Worm (Caenorhabditis elegans) whole organism, L4 larva: Measurements from ENCODE around the gene T05A8.11.
A peak's percentile ranks its signal among the peaks of the same experiment; 100 is the strongest.

Experiments used
- F44E2.7 ChIP-seq: fragments of 200-800 bp; sonication (Bioruptor generic); IDR thresholded peaks from 2 replicates; pipeline ENCODE4 v2.1.2; 2022; ENCODE audit warnings: missing genetic modification characterization, missing compliant biosample characterization
- Y105C5A.15 ChIP-seq: fragments of 200-800 bp; sonication (Bioruptor generic); IDR thresholded peaks from 2 replicates; pipeline ENCODE4 v1.3.6; 2022; ENCODE audit warnings: missing genetic modification characterization, missing compliant biosample characterization
- aha-1 ChIP-seq: fragments of 150-350 bp; peaks from one replicate; lab custom pipeline; 2014; ENCODE audit warnings: missing biosample characterization, missing genetic modification characterization
- arid-1 ChIP-seq: fragments of 200-800 bp; sonication (Bioruptor generic); conservative IDR thresholded peaks from 2 replicates; pipeline ENCODE4 v1.3.6; 2022; ENCODE audit warnings: missing genetic modification reagents, missing genetic modification characterization, missing compliant biosample characterization
- ceh-62 ChIP-seq: sonication (generic microtip); optimal IDR thresholded peaks from 2 replicates; lab custom pipeline; 2017; ENCODE audit warnings: missing biosample characterization, missing genetic modification characterization
- ceh-82 ChIP-seq: sonication (generic microtip); optimal IDR thresholded peaks from 2 replicates; lab custom pipeline; 2017; ENCODE audit warnings: missing biosample characterization, missing genetic modification characterization
- daf-12 ChIP-seq: fragments of 150-350 bp; optimal IDR thresholded peaks from 2 replicates; lab custom pipeline; 2014; ENCODE audit warnings: missing biosample characterization, missing genetic modification reagents, missing genetic modification characterization
- daf-16 ChIP-seq, 3 experiments: sonication (generic microtip); optimal IDR thresholded peaks; 2 replicates each; lab custom pipeline; 2016 to 2017; ENCODE audit warnings: missing genetic modification characterization in 3 of 3, missing genetic modification reagents in 3 of 3, mild to moderate bottlenecking in 2 of 3, missing compliant biosample characterization in 2 of 3, missing biosample characterization in 1 of 3, moderate library complexity in 1 of 3
- dmd-6 ChIP-seq: fragments of 200-800 bp; sonication (Bioruptor generic); IDR thresholded peaks from 2 replicates; pipeline ENCODE4 v1.3.6; 2022; ENCODE audit warnings: missing genetic modification reagents, missing genetic modification characterization, missing compliant biosample characterization
- dmd-8 ChIP-seq: fragments of 200-800 bp; sonication (Bioruptor generic); IDR thresholded peaks from 2 replicates; pipeline ENCODE4 v1.3.6; 2022; ENCODE audit warnings: missing genetic modification characterization, missing compliant biosample characterization
- dmd-9 ChIP-seq: fragments of 200-800 bp; sonication (Bioruptor generic); IDR thresholded peaks from 2 replicates; pipeline ENCODE4 v1.3.6; 2022; ENCODE audit warnings: missing genetic modification reagents, missing genetic modification characterization, missing compliant biosample characterization
- dve-1 ChIP-seq: sonication (generic microtip); optimal IDR thresholded peaks from 2 replicates; lab custom pipeline; 2017; ENCODE audit warnings: antibody characterized with exemption, mild to moderate bottlenecking, missing genetic modification characterization, missing compliant biosample characterization; ENCODE audit not compliant: insufficient read depth
- egl-43 ChIP-seq: fragments of 200-800 bp; sonication (Bioruptor generic); IDR thresholded peaks from 2 replicates; pipeline ENCODE4 v1.3.6; 2022; ENCODE audit warnings: missing genetic modification reagents, missing genetic modification characterization, missing compliant biosample characterization
- fkh-10 ChIP-seq: fragments of 150-350 bp; optimal IDR thresholded peaks from 2 replicates; lab custom pipeline; 2014; ENCODE audit warnings: missing biosample characterization, missing genetic modification reagents, missing genetic modification characterization
- hif-1 ChIP-seq, 2 experiments: sonication (generic microtip); optimal IDR thresholded peaks; 2 replicates each; lab custom pipeline; 2016 to 2017; ENCODE audit warnings: missing compliant biosample characterization in 2 of 2, missing genetic modification characterization in 2 of 2, missing genetic modification reagents in 2 of 2, missing genotype in 2 of 2, mild to moderate bottlenecking in 1 of 2
- mdl-1 ChIP-seq, 2 experiments: fragments of 150-350 bp in 1 of 2; sonication (generic microtip) in 1 of 2; optimal IDR thresholded peaks; 2 replicates each; lab custom pipeline; 2014 to 2017; ENCODE audit warnings: missing biosample characterization in 2 of 2, missing genetic modification characterization in 2 of 2
- mxl-2 ChIP-seq: fragments of 200-800 bp; sonication (Bioruptor generic); conservative IDR thresholded peaks from 2 replicates; pipeline ENCODE4 v1.3.6; 2022; ENCODE audit warnings: missing genetic modification reagents, missing genetic modification characterization, missing compliant biosample characterization
- nhr-102 ChIP-seq: sonication (generic microtip); optimal IDR thresholded peaks from 2 replicates; lab custom pipeline; 2016; ENCODE audit warnings: mild to moderate bottlenecking, missing genetic modification characterization, moderate library complexity, missing compliant biosample characterization
- nhr-237 ChIP-seq: sonication (generic microtip); optimal IDR thresholded peaks from 2 replicates; lab custom pipeline; 2017; ENCODE audit warnings: missing biosample characterization, missing genetic modification characterization
- nhr-28 ChIP-seq: fragments of 150-350 bp; optimal IDR thresholded peaks from 2 replicates; lab custom pipeline; 2014; ENCODE audit warnings: missing biosample characterization, missing genetic modification characterization
- nhr-48 ChIP-seq: sonication (generic microtip); optimal IDR thresholded peaks from 2 replicates; lab custom pipeline; 2016; ENCODE audit warnings: mild to moderate bottlenecking, missing genetic modification characterization, missing compliant biosample characterization
- rbr-2 ChIP-seq: sonication (generic microtip); optimal IDR thresholded peaks from 2 replicates; lab custom pipeline; 2016; ENCODE audit warnings: missing genotype, missing genetic modification characterization, missing compliant biosample characterization
- set-16 ChIP-seq: fragments of 200-800 bp; sonication (Bioruptor generic); IDR thresholded peaks from 2 replicates; pipeline ENCODE4 v1.3.6; 2022; ENCODE audit warnings: missing genetic modification reagents, missing genetic modification characterization, missing compliant biosample characterization
- snpc-1.2 ChIP-seq: fragments of 200-800 bp; sonication (Bioruptor generic); IDR thresholded peaks from 2 replicates; pipeline ENCODE4 v1.3.6; 2022; ENCODE audit warnings: missing genetic modification reagents, missing genetic modification characterization, missing compliant biosample characterization
- tra-1 ChIP-seq: fragments of 200-800 bp; sonication (Bioruptor generic); IDR thresholded peaks from 2 replicates; pipeline ENCODE4 v1.3.6; 2022; ENCODE audit warnings: missing genetic modification reagents, missing genetic modification characterization, missing compliant biosample characterization
- unc-62 ChIP-seq, 3 experiments: fragments of 150-350 bp in 1 of 3; sonication (generic microtip); optimal IDR thresholded peaks in 2 of 3; peaks in 1 of 3; 1 replicate in 1 of 3; 2 replicates in 2 of 3; lab custom pipeline; 2014 to 2017; ENCODE audit warnings: missing biosample characterization in 3 of 3, missing genetic modification characterization in 3 of 3, missing genetic modification reagents in 3 of 3, missing genotype in 1 of 3
- zip-2 ChIP-seq: fragments of 150-350 bp; optimal IDR thresholded peaks from 2 replicates; lab custom pipeline; 2014; ENCODE audit warnings: missing biosample characterization, missing genetic modification characterization
- ztf-7 ChIP-seq: fragments of 150-350 bp; optimal IDR thresholded peaks from 2 replicates; lab custom pipeline; 2014; ENCODE audit warnings: missing biosample characterization, missing genetic modification characterization

The T05A8.11 gene

ce11 chrII:2726774-2727173 lies 1.3 kb upstream of the T05A8.11 start:
- TF ChIP-seq tra-1 (0 out of 2 replicates have a peak, but pooled peaks have one; percentile 37), zip-2 (tag; lab: Kevin White, UChicago) (no peak)

DNA sequence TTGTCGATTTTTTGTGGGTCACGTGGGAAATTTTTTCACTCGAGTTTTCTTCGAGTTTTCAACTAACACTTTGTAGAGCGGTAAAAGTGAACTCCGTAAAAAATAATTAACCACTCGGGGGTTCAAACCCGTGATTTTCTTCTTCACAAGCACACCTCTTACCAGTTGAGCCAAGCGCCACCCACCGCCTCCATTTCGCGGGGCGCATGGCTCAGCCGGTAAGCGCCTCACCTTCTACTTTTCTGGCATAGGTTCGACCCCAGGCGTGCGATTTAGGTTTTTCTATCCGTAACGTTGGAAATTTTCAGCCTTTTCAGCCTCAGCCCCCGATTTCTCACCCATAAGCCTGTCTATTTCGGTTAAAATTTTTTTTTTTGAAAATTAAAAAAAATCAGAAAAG lies 3.5 kb downstream of the T05A8.11 start:
- TF ChIP-seq F44E2.7 = no peak
- no peak for TF ChIP-seq fkh-10 (GFP tag; lab: Kevin White, UChicago)
- TF ChIP-seq mxl-2 (GFP tag; lab: Robert Waterston, UW) = no peak
- TF ChIP-seq Y105C5A.15 (GFP tag; lab: Robert Waterston, UW) = no peak
- TF ChIP-seq nhr-48 = no peak
- TF ChIP-seq daf-16 (GFP tag; optimal IDR thresholded peaks at IDR 0.05; lab: Kevin White, UChicago) = no peak
- TF ChIP-seq daf-16 (tag; optimal IDR thresholded peaks at IDR 0.05; lab: Kevin White, UChicago) = no peak
- TF ChIP-seq ztf-7 (tag; lab: Kevin White, UChicago) = no peak
- no peak for TF ChIP-seq hif-1 (tag; optimal IDR thresholded peaks at IDR 0.05; lab: Kevin White, UChicago)
- no peak for TF ChIP-seq egl-43 (GFP tag; lab: Robert Waterston, UW)
- no peak for TF ChIP-seq daf-12 (tag; lab: Kevin White, UChicago)
- TF ChIP-seq nhr-28 = no peak

DNA sequence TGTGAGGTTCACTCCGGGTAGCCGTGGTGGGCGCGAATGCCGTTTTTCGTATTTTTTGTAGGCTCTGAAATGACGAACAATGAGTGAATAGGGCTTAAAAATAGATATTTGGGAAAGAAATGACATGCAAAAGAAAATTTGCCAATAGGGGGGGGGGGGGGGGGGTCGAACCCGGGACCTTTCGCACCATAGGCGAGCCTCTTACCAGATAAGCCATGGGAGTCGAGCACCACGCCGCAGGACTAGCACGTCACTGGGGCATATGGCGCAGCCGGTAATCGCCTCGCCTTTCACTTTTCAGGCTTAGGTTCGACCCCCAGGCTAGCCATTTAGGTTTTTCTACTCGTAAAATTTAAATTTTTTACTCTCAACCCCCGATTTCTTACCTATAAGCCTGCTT lies 6.2 kb downstream of the T05A8.11 start:
- no peak for TF ChIP-seq daf-16 (GFP tag; optimal IDR thresholded peaks at IDR 0.05; lab: Kevin White, UChicago)
- TF ChIP-seq daf-16 (tag; optimal IDR thresholded peaks at IDR 0.05; lab: Kevin White, UChicago) = no peak
- peak in 1 of 2 experiments; percentile 28 for TF ChIP-seq unc-62 (GFP tag; optimal IDR thresholded peaks at IDR 0.05 in 1 of 2; lab: Kevin White, UChicago)
- no peak for TF ChIP-seq unc-62 (tag; optimal IDR thresholded peaks at IDR 0.05; lab: Kevin White, UChicago)
- TF ChIP-seq arid-1 (GFP tag; lab: Robert Waterston, UW) = no peak
- no peak for TF ChIP-seq nhr-237 (tag; lab: Kevin White, UChicago)
- no peak for TF ChIP-seq hif-1 (tag; optimal IDR thresholded peaks at IDR 0.05; lab: Kevin White, UChicago)
- TF ChIP-seq set-16 = peak; percentile 87
- TF ChIP-seq snpc-1.2 = 0 out of 2 replicates have a peak, but pooled peaks have one; percentile 22
- TF ChIP-seq nhr-102 (tag; lab: Kevin White, UChicago) = no peak

DNA sequence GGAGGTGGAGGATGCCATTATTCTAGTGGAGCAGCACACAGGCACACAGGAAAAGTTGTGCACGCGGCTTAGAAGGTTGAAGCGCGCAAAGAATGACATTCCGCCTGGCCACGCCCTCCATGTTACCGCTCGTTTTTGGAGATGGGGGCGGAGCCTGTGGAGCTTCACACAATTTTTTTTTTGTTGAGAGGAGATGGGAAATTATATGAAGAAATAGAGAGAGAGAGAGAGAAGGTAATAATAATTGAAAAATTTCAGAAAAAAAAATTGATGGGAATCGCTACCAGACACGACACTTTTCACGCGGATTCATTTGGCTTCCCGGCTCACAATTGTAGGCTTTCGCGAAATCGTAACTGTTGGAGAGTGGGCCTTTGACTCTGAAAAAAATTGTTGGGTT lies 8.1 kb downstream of the T05A8.11 start, which contains the start of gene T05A8.3:
T05A8.3 (minus strand) TSS at position 101 of the 400 bp plus-strand sequence.
- TF ChIP-seq dmd-8 (GFP tag; lab: Robert Waterston, UW) (no peak), rbr-2 (tag; lab: Kevin White, UChicago) (no peak), set-16 (0 out of 2 replicates have a peak, but pooled peaks have one; percentile 1), ceh-62 (tag; lab: Kevin White, UChicago) (no peak), aha-1 (peak; percentile 12), dmd-6 (GFP tag; lab: Robert Waterston, UW) (no peak)

- no peak for TF ChIP-seq ceh-82 (tag; lab: Kevin White, UChicago)
- peak in 1 of 2 experiments; percentile 35 for TF ChIP-seq unc-62 (GFP tag; optimal IDR thresholded peaks at IDR 0.05 in 1 of 2; lab: Kevin White, UChicago)
- TF ChIP-seq unc-62 (tag; optimal IDR thresholded peaks at IDR 0.05; lab: Kevin White, UChicago) = no peak
Observed at ce11 chrII:2710919-2711318, 14.5 kb downstream of the T05A8.11 start, which contains the start of gene T05A8.2. Gene T05A8.2 (minus strand): TSS chrII:2711019.

ce11 chrII:2709942-2710341 lies 15.5 kb downstream of the T05A8.11 start, which contains the start of gene T05A8.1:
Gene T05A8.1 (minus strand): TSS chrII:2710042.
- TF ChIP-seq dve-1 (tag; lab: Kevin White, UChicago) (no peak), dmd-9 (GFP tag; lab: Robert Waterston, UW) (no peak), mdl-1 (tag; optimal IDR thresholded peaks at IDR 0.05; lab: Kevin White, UChicago) (no peak)
- TF ChIP-seq, all 104 proteins: peak for 0
